Worm (Caenorhabditis elegans) whole organism, L4 larva: ENCODE results near the gene flor-1.

Source experiments
- D1046.2 ChIP-seq: fragments of 200-800 bp; sonication (Bioruptor generic); IDR thresholded peaks from 2 replicates; pipeline ENCODE4 v1.3.6; 2022; ENCODE audit warnings: missing genetic modification characterization, missing compliant biosample characterization
- F26F4.8 ChIP-seq: fragments of 200-800 bp; sonication (Bioruptor generic); conservative IDR thresholded peaks from 2 replicates; pipeline ENCODE4 v1.3.6; 2022; ENCODE audit warnings: missing genetic modification characterization, missing compliant biosample characterization
- F44E2.7 ChIP-seq: fragments of 200-800 bp; sonication (Bioruptor generic); IDR thresholded peaks from 2 replicates; pipeline ENCODE4 v2.1.2; 2022; ENCODE audit warnings: missing genetic modification characterization, missing compliant biosample characterization
- R02D3.7 ChIP-seq: fragments of 150-350 bp; sonication (generic microtip); optimal IDR thresholded peaks from 3 replicates; lab custom pipeline; 2014; ENCODE audit warnings: missing biosample characterization, missing genetic modification characterization
- T20F7.1 ChIP-seq: fragments of 200-800 bp; sonication (Bioruptor generic); optimal IDR thresholded peaks from 2 replicates; lab custom pipeline; 2018; ENCODE audit warnings: mild to moderate bottlenecking, missing genetic modification characterization, missing compliant biosample characterization
- aha-1 ChIP-seq: fragments of 150-350 bp; peaks from one replicate; lab custom pipeline; 2014; ENCODE audit warnings: missing biosample characterization, missing genetic modification characterization
- aly-2 ChIP-seq: sonication (generic microtip); optimal IDR thresholded peaks from 2 replicates; lab custom pipeline; 2018; ENCODE audit warnings: missing biosample characterization, missing genetic modification characterization
- attf-4 ChIP-seq: sonication (generic microtip); optimal IDR thresholded peaks from 3 replicates; lab custom pipeline; 2017; ENCODE audit warnings: missing biosample characterization, missing genetic modification characterization
- ceh-32 ChIP-seq: sonication (generic microtip); optimal IDR thresholded peaks from 2 replicates; lab custom pipeline; 2016; ENCODE audit warnings: mild to moderate bottlenecking, missing genetic modification characterization, missing compliant biosample characterization; ENCODE audit not compliant: poor library complexity
- ceh-62 ChIP-seq: sonication (generic microtip); optimal IDR thresholded peaks from 2 replicates; lab custom pipeline; 2017; ENCODE audit warnings: missing biosample characterization, missing genetic modification characterization
- ctbp-1 ChIP-seq: fragments of 200-800 bp; sonication (Bioruptor generic); IDR thresholded peaks from 2 replicates; pipeline ENCODE4 v1.3.6; 2022; ENCODE audit warnings: missing genetic modification reagents, missing genetic modification characterization, missing compliant biosample characterization
- daf-12 ChIP-seq: fragments of 150-350 bp; optimal IDR thresholded peaks from 2 replicates; lab custom pipeline; 2014; ENCODE audit warnings: missing biosample characterization, missing genetic modification reagents, missing genetic modification characterization
- daf-19 ChIP-seq: fragments of 200-800 bp; sonication (Bioruptor generic); conservative IDR thresholded peaks from 2 replicates; pipeline ENCODE4 v1.3.6; 2022; ENCODE audit warnings: missing genetic modification characterization, missing compliant biosample characterization
- daf-8 ChIP-seq: fragments of 200-800 bp; sonication (Bioruptor generic); IDR thresholded peaks from 2 replicates; pipeline ENCODE4 v1.3.6; 2022; ENCODE audit warnings: missing genetic modification characterization, missing compliant biosample characterization
- dmd-8 ChIP-seq: fragments of 200-800 bp; sonication (Bioruptor generic); IDR thresholded peaks from 2 replicates; pipeline ENCODE4 v1.3.6; 2022; ENCODE audit warnings: missing genetic modification characterization, missing compliant biosample characterization
- dpl-1 ChIP-seq: fragments of 150-350 bp; optimal IDR thresholded peaks from 2 replicates; lab custom pipeline; 2014; ENCODE audit warnings: missing biosample characterization, missing genetic modification reagents, missing genetic modification characterization
- dve-1 ChIP-seq: sonication (generic microtip); optimal IDR thresholded peaks from 2 replicates; lab custom pipeline; 2017; ENCODE audit warnings: antibody characterized with exemption, mild to moderate bottlenecking, missing genetic modification characterization, missing compliant biosample characterization; ENCODE audit not compliant: insufficient read depth
- fkh-10 ChIP-seq: fragments of 150-350 bp; optimal IDR thresholded peaks from 2 replicates; lab custom pipeline; 2014; ENCODE audit warnings: missing biosample characterization, missing genetic modification reagents, missing genetic modification characterization
- gei-8 ChIP-seq: fragments of 200-800 bp; sonication (Bioruptor generic); optimal IDR thresholded peaks from 2 replicates; lab custom pipeline; 2018; ENCODE audit warnings: mild to moderate bottlenecking, missing genetic modification characterization, missing compliant biosample characterization
- hlh-11 ChIP-seq: fragments of 200-800 bp; sonication (Bioruptor generic); optimal IDR thresholded peaks from 2 replicates; lab custom pipeline; 2018; ENCODE audit warnings: mild to moderate bottlenecking, missing genetic modification characterization, missing compliant biosample characterization
- hlh-30 ChIP-seq: sonication (generic microtip); optimal IDR thresholded peaks from 2 replicates; lab custom pipeline; 2017; ENCODE audit warnings: antibody characterized with exemption, mild to moderate bottlenecking, missing genetic modification characterization, missing compliant biosample characterization; ENCODE audit not compliant: insufficient read depth
- hmg-1.1 ChIP-seq: fragments of 200-800 bp; sonication (Bioruptor generic); IDR thresholded peaks from 2 replicates; pipeline ENCODE4 v1.3.6; 2022; ENCODE audit warnings: missing genetic modification reagents, missing genetic modification characterization, missing compliant biosample characterization
- lim-7 ChIP-seq: fragments of 200-800 bp; sonication (Bioruptor generic); IDR thresholded peaks from 2 replicates; pipeline ENCODE4 v1.3.6; 2022; ENCODE audit warnings: missing genetic modification characterization, missing compliant biosample characterization
- lin-38 ChIP-seq: fragments of 200-800 bp; sonication (Bioruptor generic); IDR thresholded peaks from 2 replicates; pipeline ENCODE4 v1.3.6; 2022; ENCODE audit warnings: missing genetic modification reagents, missing genetic modification characterization, missing compliant biosample characterization
- mdl-1 ChIP-seq, 2 experiments: fragments of 150-350 bp in 1 of 2; sonication (generic microtip) in 1 of 2; optimal IDR thresholded peaks; 2 replicates each; lab custom pipeline; 2014 to 2017; ENCODE audit warnings: missing biosample characterization in 2 of 2, missing genetic modification characterization in 2 of 2
- mes-2 ChIP-seq: sonication (generic microtip); optimal IDR thresholded peaks from 2 replicates; lab custom pipeline; 2016; ENCODE audit warnings: missing genotype, mild to moderate bottlenecking, missing genetic modification characterization, missing compliant biosample characterization; ENCODE audit not compliant: poor library complexity, severe bottlenecking
- mxl-2 ChIP-seq: fragments of 200-800 bp; sonication (Bioruptor generic); conservative IDR thresholded peaks from 2 replicates; pipeline ENCODE4 v1.3.6; 2022; ENCODE audit warnings: missing genetic modification reagents, missing genetic modification characterization, missing compliant biosample characterization
- nhr-111 ChIP-seq: fragments of 200-800 bp; sonication (Bioruptor generic); optimal IDR thresholded peaks from 2 replicates; lab custom pipeline; 2018; ENCODE audit warnings: mild to moderate bottlenecking, missing genetic modification characterization, missing compliant biosample characterization
- nhr-237 ChIP-seq: sonication (generic microtip); optimal IDR thresholded peaks from 2 replicates; lab custom pipeline; 2017; ENCODE audit warnings: missing biosample characterization, missing genetic modification characterization
- nhr-25 ChIP-seq: sonication (generic microtip); optimal IDR thresholded peaks from 2 replicates; lab custom pipeline; 2017; ENCODE audit warnings: missing genetic modification characterization, mild to moderate bottlenecking, missing compliant biosample characterization, antibody characterized with exemption, moderate library complexity, borderline replicate concordance; ENCODE audit not compliant: insufficient read depth
- nhr-28 ChIP-seq: fragments of 150-350 bp; optimal IDR thresholded peaks from 2 replicates; lab custom pipeline; 2014; ENCODE audit warnings: missing biosample characterization, missing genetic modification characterization
- nhr-41 ChIP-seq: fragments of 200-800 bp; sonication (Bioruptor generic); IDR thresholded peaks from 2 replicates; pipeline ENCODE4 v1.3.6; 2022; ENCODE audit warnings: missing genetic modification reagents, missing genetic modification characterization, missing compliant biosample characterization
- nhr-48 ChIP-seq: sonication (generic microtip); optimal IDR thresholded peaks from 2 replicates; lab custom pipeline; 2016; ENCODE audit warnings: mild to moderate bottlenecking, missing genetic modification characterization, missing compliant biosample characterization
- nhr-76 ChIP-seq: fragments of 150-350 bp; optimal IDR thresholded peaks from 2 replicates; lab custom pipeline; 2014; ENCODE audit warnings: missing biosample characterization, missing genetic modification characterization
- pqm-1 ChIP-seq: sonication (generic microtip); optimal IDR thresholded peaks from 2 replicates; lab custom pipeline; 2017; ENCODE audit warnings: missing biosample characterization, missing genetic modification characterization
- rbr-2 ChIP-seq: sonication (generic microtip); optimal IDR thresholded peaks from 2 replicates; lab custom pipeline; 2016; ENCODE audit warnings: missing genotype, missing genetic modification characterization, missing compliant biosample characterization
- sdz-12 ChIP-seq: fragments of 200-800 bp; sonication (Bioruptor generic); optimal IDR thresholded peaks from 2 replicates; lab custom pipeline; 2018; ENCODE audit warnings: mild to moderate bottlenecking, missing genetic modification characterization, missing compliant biosample characterization
- spr-1 ChIP-seq: sonication (generic microtip); optimal IDR thresholded peaks from 2 replicates; lab custom pipeline; 2016; ENCODE audit warnings: mild to moderate bottlenecking, missing genetic modification characterization, missing compliant biosample characterization
- unc-130 ChIP-seq: sonication (generic microtip); optimal IDR thresholded peaks from 2 replicates; lab custom pipeline; 2016; ENCODE audit warnings: missing genetic modification reagents, missing genetic modification characterization, missing compliant biosample characterization
- unc-39 ChIP-seq: sonication (generic microtip); optimal IDR thresholded peaks from 2 replicates; lab custom pipeline; 2017; ENCODE audit warnings: missing biosample characterization, missing genetic modification characterization
- unc-62 ChIP-seq, 3 experiments: fragments of 150-350 bp in 1 of 3; sonication (generic microtip); optimal IDR thresholded peaks in 2 of 3; peaks in 1 of 3; 1 replicate in 1 of 3; 2 replicates in 2 of 3; lab custom pipeline; 2014 to 2017; ENCODE audit warnings: missing biosample characterization in 3 of 3, missing genetic modification characterization in 3 of 3, missing genetic modification reagents in 3 of 3, missing genotype in 1 of 3
- zfp-3 ChIP-seq: fragments of 200-800 bp; sonication (Bioruptor generic); conservative IDR thresholded peaks from 2 replicates; pipeline ENCODE4 v1.3.6; 2022; ENCODE audit warnings: missing genetic modification reagents, missing genetic modification characterization, missing compliant biosample characterization
- zip-2 ChIP-seq: fragments of 150-350 bp; optimal IDR thresholded peaks from 2 replicates; lab custom pipeline; 2014; ENCODE audit warnings: missing biosample characterization, missing genetic modification characterization

The flor-1 gene

ce11 chrV:15119517-15119916 lies at the start of gene flor-1:
Gene flor-1 (minus strand): TSS chrV:15119617.
- no peak for TF ChIP-seq mxl-2 (GFP tag; lab: Robert Waterston, UW)
- peak; percentile 20 for TF ChIP-seq dve-1 (tag; lab: Kevin White, UChicago)

- TF ChIP-seq nhr-28 (peak; percentile 74), hlh-30 (tag; lab: Kevin White, UChicago) (peak; percentile 43)
These were observed 48.6 kb upstream of the flor-1 start for ce11 chrV:15168018-15168417.

- TF ChIP-seq gei-8 (no peak), attf-4 (tag; lab: Kevin White, UChicago) (no peak), mes-2 (no peak), daf-8 (GFP tag; lab: Robert Waterston, UW) (no peak), fkh-10 (GFP tag; lab: Kevin White, UChicago) (no peak), nhr-41 (GFP tag; lab: Robert Waterston, UW) (no peak), ceh-32 (tag; lab: Kevin White, UChicago) (no peak), dve-1 (tag; lab: Kevin White, UChicago) (no peak), lin-38 (GFP tag; lab: Robert Waterston, UW) (no peak), nhr-76 (tag; lab: Kevin White, UChicago) (no peak), zip-2 (tag; lab: Kevin White, UChicago) (no peak), zfp-3 (GFP tag; lab: Robert Waterston, UW) (no peak)
These were observed 43.3 kb upstream of the flor-1 start, which contains the start of gene srz-11 for ce11 chrV:15162697-15163096. Gene srz-11 (plus strand): TSS chrV:15163082.

DNA sequence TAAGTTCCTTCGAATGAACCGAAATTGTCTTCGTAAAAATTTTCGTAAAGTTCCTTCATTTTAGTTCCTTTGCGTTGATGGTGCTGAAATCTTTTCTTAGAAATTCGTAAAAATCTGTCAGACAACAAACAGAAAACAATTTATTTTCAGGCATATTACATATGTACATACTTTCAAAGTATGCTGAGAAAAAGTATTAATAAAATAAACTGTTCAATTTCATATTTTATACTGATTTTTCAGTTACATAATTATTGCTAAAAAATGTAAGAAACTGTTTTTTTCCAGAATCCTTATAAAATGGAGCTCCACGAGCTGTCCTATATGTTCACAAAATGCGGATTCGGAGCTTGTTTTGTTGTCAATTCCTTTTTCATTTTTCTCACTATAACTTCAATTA lies 39.3 kb upstream of the flor-1 start, which contains the start of gene str-45:
Gene str-45, plus strand, starts transcription at position 301 of the 400 bp plus-strand sequence.
- no peak for TF ChIP-seq nhr-76 (tag; lab: Kevin White, UChicago)
- TF ChIP-seq pqm-1 (tag; lab: Kevin White, UChicago) = no peak
- TF ChIP-seq nhr-237 (tag; lab: Kevin White, UChicago) = no peak
- TF ChIP-seq sdz-12 (GFP tag; lab: Kevin White, UChicago) = no peak
- no peak for TF ChIP-seq hlh-11 (tag; lab: Kevin White, UChicago)
- TF ChIP-seq ctbp-1 (GFP tag; lab: Robert Waterston, UW) = no peak
- no peak for TF ChIP-seq daf-8 (GFP tag; lab: Robert Waterston, UW)
- TF ChIP-seq R02D3.7 (tag; lab: Kevin White, UChicago) = no peak
- TF ChIP-seq F26F4.8 (GFP tag; lab: Robert Waterston, UW) = no peak
- TF ChIP-seq ceh-62 (tag; lab: Kevin White, UChicago) = no peak
- no peak for TF ChIP-seq D1046.2
- TF ChIP-seq nhr-48 = no peak
- no peak for TF ChIP-seq lim-7 (GFP tag; lab: Robert Waterston, UW)
- TF ChIP-seq daf-12 (tag; lab: Kevin White, UChicago) = no peak
- no peak for TF ChIP-seq dpl-1 (GFP tag; lab: Kevin White, UChicago)
- no peak for TF ChIP-seq T20F7.1 (GFP tag; lab: Kevin White, UChicago)
- TF ChIP-seq unc-39 (tag; lab: Kevin White, UChicago) = no peak

- TF ChIP-seq hmg-1.1 (GFP tag; lab: Robert Waterston, UW) = no peak
- 0 out of 2 replicates have a peak, but pooled peaks have one; percentile 68 for TF ChIP-seq lim-7 (GFP tag; lab: Robert Waterston, UW)
- no peak for TF ChIP-seq aha-1 (tag; lab: Kevin White, UChicago)
- TF ChIP-seq dpl-1 (GFP tag; lab: Kevin White, UChicago) = no peak
- no peak for TF ChIP-seq nhr-25 (tag; lab: Kevin White, UChicago)
- no peak for TF ChIP-seq ceh-62 (tag; lab: Kevin White, UChicago)
- TF ChIP-seq T20F7.1 (GFP tag; lab: Kevin White, UChicago) = no peak
- TF ChIP-seq dmd-8 (GFP tag; lab: Robert Waterston, UW) = no peak
- no peak for TF ChIP-seq mdl-1 (tag; optimal IDR thresholded peaks at IDR 0.05; lab: Kevin White, UChicago)
- TF ChIP-seq attf-4 (tag; lab: Kevin White, UChicago) = no peak
- no peak for TF ChIP-seq rbr-2 (tag; lab: Kevin White, UChicago)
- no peak for TF ChIP-seq daf-19 (GFP tag; lab: Robert Waterston, UW)
- TF ChIP-seq spr-1 (tag; lab: Kevin White, UChicago) = no peak
- no peak for TF ChIP-seq nhr-111 (GFP tag; lab: Kevin White, UChicago)
- no peak for TF ChIP-seq F44E2.7 (GFP tag; lab: Robert Waterston, UW)
- TF ChIP-seq unc-62 (GFP tag; optimal IDR thresholded peaks at IDR 0.05 in 1 of 2; lab: Kevin White, UChicago) = no peak
- TF ChIP-seq unc-62 (tag; optimal IDR thresholded peaks at IDR 0.05; lab: Kevin White, UChicago) = no peak
- TF ChIP-seq D1046.2 = peak; percentile 51; the same call in 1 of the 2 replicates
- TF ChIP-seq aly-2 = no peak
- TF ChIP-seq F26F4.8 (GFP tag; lab: Robert Waterston, UW) = peak; percentile 76; the same call in 1 of the 2 replicates
- TF ChIP-seq unc-130 = peak; percentile 9
These were observed 37.1 kb upstream of the flor-1 start for ce11 chrV:15156504-15156903.
